Fruit fly (Drosophila melanogaster) whole organism, adult: ENCODE measurements around the gene CG8319.

ENCODE experiments used
- CG1620 ChIP-seq: fragments of 200-800 bp; sonication (Bioruptor generic); optimal IDR thresholded peaks from 2 replicates; lab custom pipeline; 2016; ENCODE audit warnings: missing biosample characterization, missing genetic modification characterization
- CG7045 ChIP-seq: fragments of 200-800 bp; sonication (Bioruptor generic); optimal IDR thresholded peaks from 2 replicates; lab custom pipeline; 2017; ENCODE audit warnings: missing biosample characterization, mild to moderate bottlenecking, missing genetic modification characterization
- CG7101 ChIP-seq: fragments of 200-800 bp; sonication (Bioruptor generic); optimal IDR thresholded peaks from 2 replicates; lab custom pipeline; 2018; ENCODE audit warnings: missing biosample characterization, mild to moderate bottlenecking, missing genetic modification characterization, moderate library complexity
- pad ChIP-seq: fragments of 200-800 bp; sonication (Bioruptor generic); optimal IDR thresholded peaks from 3 replicates; lab custom pipeline; 2017; ENCODE audit warnings: missing biosample characterization, missing genetic modification characterization, mild to moderate bottlenecking, moderate library complexity, missing genetic modification reagents
- tj ChIP-seq: fragments of 200-800 bp; sonication (Bioruptor generic); optimal IDR thresholded peaks from 3 replicates; lab custom pipeline; 2017; ENCODE audit warnings: missing biosample characterization, mild to moderate bottlenecking, missing genetic modification characterization, moderate library complexity
- toe ChIP-seq: fragments of 200-800 bp; sonication (Bioruptor generic); optimal IDR thresholded peaks from 2 replicates; lab custom pipeline; 2016; ENCODE audit warnings: missing biosample characterization, missing genetic modification characterization

DNA sequence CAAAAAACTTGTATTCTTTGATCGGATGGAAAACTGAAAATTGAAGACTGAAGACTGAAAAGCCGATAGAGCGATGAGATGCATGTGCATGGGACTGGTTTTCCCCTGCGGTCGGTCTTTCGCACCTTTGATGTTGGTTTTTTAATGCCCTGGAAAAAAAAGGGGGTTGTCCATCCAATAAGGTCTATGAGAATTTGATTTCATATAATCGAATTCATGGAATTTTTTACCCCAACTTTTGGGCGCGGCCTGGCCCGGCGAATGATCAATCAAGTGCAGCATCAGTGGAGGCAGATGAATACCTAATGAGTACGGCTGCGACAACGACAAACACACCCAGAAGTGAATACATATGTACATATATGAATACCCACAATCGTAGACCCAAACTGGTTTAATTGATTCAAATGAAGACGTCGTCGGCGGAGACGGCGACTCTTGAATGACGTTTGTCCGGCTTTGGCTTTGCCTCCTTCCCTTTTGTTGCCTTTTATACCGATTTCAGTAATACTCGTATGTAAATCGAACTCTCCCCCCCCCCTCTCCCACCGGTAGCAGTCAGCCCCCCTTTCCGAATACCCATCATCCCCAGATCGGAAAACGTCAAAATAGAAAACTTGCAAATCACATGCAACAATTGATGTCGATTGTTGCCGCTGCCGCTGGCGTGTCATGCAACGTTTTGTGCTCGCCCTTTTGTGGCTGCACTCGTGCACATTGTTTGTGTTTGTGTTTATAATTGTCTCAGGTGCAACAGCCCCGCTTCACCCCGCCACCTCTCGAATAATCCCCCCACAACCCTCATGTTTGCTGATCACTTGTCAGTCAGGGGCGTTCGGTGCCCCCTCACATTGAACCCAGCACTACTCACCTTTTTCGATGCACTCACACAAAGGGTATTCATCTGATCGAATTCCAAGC, 23.8 kb upstream of the CG8319 start:
- no peak for TF ChIP-seq CG1620
- TF ChIP-seq toe (GFP tag; lab: Kevin White, UChicago) = no peak
- no peak for TF ChIP-seq CG7101 (tag; lab: Kevin White, UChicago)
- no peak for TF ChIP-seq CG7045 (GFP tag; lab: Kevin White, UChicago)
- TF ChIP-seq tj (GFP tag; lab: Kevin White, UChicago) = no peak
- no peak for TF ChIP-seq pad (GFP tag; lab: Kevin White, UChicago)
